In the genomic region with DNA sequence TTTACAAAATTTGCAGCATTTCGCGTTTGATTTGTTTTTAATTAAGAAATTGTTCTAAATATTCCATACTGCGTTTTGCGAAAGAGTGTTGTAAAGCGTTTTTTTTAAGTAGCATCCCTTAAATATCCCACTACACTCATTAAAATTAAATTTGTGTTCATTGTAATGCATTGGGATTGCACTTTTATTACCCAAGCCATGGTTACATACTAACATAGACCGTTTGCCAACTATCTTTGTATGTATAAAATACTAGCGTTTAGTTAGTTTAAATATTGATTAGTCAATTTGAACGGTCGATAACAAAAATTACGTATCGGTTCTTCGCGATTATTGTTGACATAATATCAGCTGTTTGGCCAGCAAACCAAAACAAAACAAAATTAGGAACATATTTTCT, we compare ENCODE assay signal across 5 fruit fly cellular contexts.
TF ChIP-seq lines count a peak whose summit lies in the region.

A gene (minus strand): TSS at position 39 of the 400 bp plus-strand sequence.
A gene (plus strand): TSS at position 203 of the 400 bp plus-strand sequence.

TF ChIP-seq in whole organism, adult, 20 proteins besides CTCF, POLR2A, EP300 and RAD21 (continued from another document):
- peak; percentile 73 for TF ChIP-seq CG7045 (GFP tag; optimal IDR thresholded peaks at IDR 0.05; lab: Kevin White, UChicago)
- peak; percentile 93 for TF ChIP-seq toe (GFP tag; optimal IDR thresholded peaks at IDR 0.05; lab: Kevin White, UChicago)
- peak; percentile 59 for TF ChIP-seq cic (GFP tag; optimal IDR thresholded peaks at IDR 0.05; lab: Kevin White, UChicago)
TF ChIP-seq in whole organism, adult: peak in this region for 19.

TF ChIP-seq in whole organism, embryonic, 481 proteins besides CTCF, POLR2A, EP300 and RAD21 (continued from another document and continues in another):
- TF ChIP-seq Elba2 (GFP tag; optimal IDR thresholded peaks at IDR 0.05; lab: Kevin White, UChicago) (peak; percentile 76), CG10462 (GFP tag; optimal IDR thresholded peaks at IDR 0.05; lab: Kevin White, UChicago) (peak; percentile 61), E2f2 (GFP tag; IDR thresholded peaks at IDR 0.05; lab: Robert Waterston, UW) (peak; percentile 47), disco-r (GFP tag; optimal IDR thresholded peaks at IDR 0.05; lab: Kevin White, UChicago) (peak; percentile 71), E2f1 (GFP tag; IDR thresholded peaks at IDR 0.05; lab: Robert Waterston, UW) (no peak), gro (GFP tag; optimal IDR thresholded peaks at IDR 0.05; lab: Kevin White, UChicago) (peak; percentile 74), CG8359 (GFP tag; optimal IDR thresholded peaks at IDR 0.05; lab: Kevin White, UChicago; ENCODE audit: borderline replicate concordance) (no peak), sug (tag; optimal IDR thresholded peaks at IDR 0.05; lab: Kevin White, UChicago) (peak; percentile 78), Neu2 (GFP tag; optimal IDR thresholded peaks at IDR 0.05; lab: Kevin White, UChicago; ENCODE audit: borderline replicate concordance) (no peak), Poxn (GFP tag; IDR thresholded peaks at IDR 0.05; lab: Robert Waterston, UW) (no peak), Sox102F (GFP tag; optimal IDR thresholded peaks at IDR 0.05; lab: Kevin White, UChicago) (peak; percentile 60), Bgb (GFP tag; IDR thresholded peaks at IDR 0.05; lab: Robert Waterston, UW; ENCODE audit: partially characterized antibody) (peak; percentile 38; the same call in 1 of the 2 replicates), twi (tag; optimal IDR thresholded peaks at IDR 0.05; lab: Kevin White, UChicago) (peak; percentile 35), CG5953 (GFP tag; IDR thresholded peaks at IDR 0.05; lab: Robert Waterston, UW) (no peak), CG18476 (GFP tag; optimal IDR thresholded peaks at IDR 0.05; lab: Kevin White, UChicago) (peak; percentile 82), jing (GFP tag; optimal IDR thresholded peaks at IDR 0.05; lab: Kevin White, UChicago) (no peak), onecut (GFP tag; IDR thresholded peaks at IDR 0.05; lab: Robert Waterston, UW) (peak; percentile 88), gfzf (GFP tag; optimal IDR thresholded peaks at IDR 0.05; lab: Kevin White, UChicago) (peak; percentile 75), CkIIα-i1 (GFP tag; IDR thresholded peaks at IDR 0.05; lab: Robert Waterston, UW) (no peak), fd96Cb (tag; optimal IDR thresholded peaks at IDR 0.05; lab: Kevin White, UChicago) (peak; percentile 42), Side (GFP tag; optimal IDR thresholded peaks at IDR 0.05; lab: Kevin White, UChicago) (peak; percentile 77), rib (GFP tag; IDR thresholded peaks at IDR 0.05; lab: Robert Waterston, UW) (no peak), CG31224 (GFP tag; IDR thresholded peaks at IDR 0.05; lab: Robert Waterston, UW) (no peak), vfl (GFP tag; optimal IDR thresholded peaks at IDR 0.05; lab: Kevin White, UChicago) (peak; percentile 55), CG2712 (tag; optimal IDR thresholded peaks at IDR 0.05; lab: Kevin White, UChicago) (peak; percentile 72), CG12104 (GFP tag; optimal IDR thresholded peaks at IDR 0.05; lab: Kevin White, UChicago) (peak; percentile 39), ro (GFP tag; IDR thresholded peaks at IDR 0.05; lab: Robert Waterston, UW) (no peak), Oli (tag; optimal IDR thresholded peaks at IDR 0.05; lab: Kevin White, UChicago) (peak; percentile 47), CG16813 (GFP tag; IDR thresholded peaks at IDR 0.05; lab: Robert Waterston, UW; ENCODE audit: partially characterized antibody) (no peak), Doc2 (GFP tag; IDR thresholded peaks at IDR 0.05; lab: Robert Waterston, UW) (no peak)

TF ChIP-seq in whole organism, prepupa, 60 proteins besides CTCF, POLR2A, EP300 and RAD21 (continued from another document and continues in another):
- peak; percentile 46 for TF ChIP-seq net (GFP tag; optimal IDR thresholded peaks at IDR 0.05; lab: Kevin White, UChicago)
- peak; percentile 74 for TF ChIP-seq CG31627 (GFP tag; optimal IDR thresholded peaks at IDR 0.05; lab: Kevin White, UChicago)
- TF ChIP-seq CG6163 (GFP tag; IDR thresholded peaks at IDR 0.05; lab: Robert Waterston, UW): peak; percentile 36; the same call in 2 of the 3 replicates
- TF ChIP-seq vri (GFP tag; optimal IDR thresholded peaks at IDR 0.05; lab: Kevin White, UChicago): peak; percentile 93
- TF ChIP-seq fd59A (GFP tag; optimal IDR thresholded peaks at IDR 0.05; lab: Kevin White, UChicago): peak; percentile 41
- peak; percentile 75 for TF ChIP-seq OdsH (GFP tag; optimal IDR thresholded peaks at IDR 0.05; lab: Kevin White, UChicago)
- TF ChIP-seq CG8319 (GFP tag; optimal IDR thresholded peaks at IDR 0.05; lab: Kevin White, UChicago): peak; percentile 42
- TF ChIP-seq CG7368 (GFP tag; optimal IDR thresholded peaks at IDR 0.05; lab: Kevin White, UChicago): peak; percentile 41
- TF ChIP-seq lz (GFP tag; optimal IDR thresholded peaks at IDR 0.05; lab: Kevin White, UChicago): peak; percentile 73
- TF ChIP-seq CG10631 (GFP tag; optimal IDR thresholded peaks at IDR 0.05; lab: Kevin White, UChicago): peak; percentile 78
- peak; percentile 57 for TF ChIP-seq CG11762 (GFP tag; optimal IDR thresholded peaks at IDR 0.05; lab: Kevin White, UChicago; ENCODE audit: insufficient read depth)
- TF ChIP-seq Eip93F (GFP tag; optimal IDR thresholded peaks at IDR 0.05; lab: Kevin White, UChicago): no peak
- no peak for TF ChIP-seq spab (GFP tag; optimal IDR thresholded peaks at IDR 0.05; lab: Kevin White, UChicago)
- no peak for TF ChIP-seq dsx (GFP tag; optimal IDR thresholded peaks at IDR 0.05; lab: Kevin White, UChicago; ENCODE audit: poor library complexity, severe bottlenecking)
- 0 out of 2 replicates have a peak, but pooled peaks have one; percentile 26 for TF ChIP-seq Gug (GFP tag; IDR thresholded peaks at IDR 0.05; lab: Robert Waterston, UW)
- TF ChIP-seq CG6854 (GFP tag; optimal IDR thresholded peaks at IDR 0.05; lab: Kevin White, UChicago): no peak
- TF ChIP-seq Hr39 (GFP tag; optimal IDR thresholded peaks at IDR 0.05; lab: Kevin White, UChicago): peak; percentile 76
- TF ChIP-seq Lpt (GFP tag; optimal IDR thresholded peaks at IDR 0.05; lab: Kevin White, UChicago): no peak
- no peak for TF ChIP-seq Hr38 (GFP tag; optimal IDR thresholded peaks at IDR 0.05; lab: Kevin White, UChicago)
- peak; percentile 72 for TF ChIP-seq Ets21C (GFP tag; optimal IDR thresholded peaks at IDR 0.05; lab: Kevin White, UChicago)
- peak; percentile 47 for TF ChIP-seq CG10669 (GFP tag; optimal IDR thresholded peaks at IDR 0.05; lab: Kevin White, UChicago)
- no peak for TF ChIP-seq CG8119 (GFP tag; IDR thresholded peaks at IDR 0.05; lab: Robert Waterston, UW)
- peak; percentile 72 for TF ChIP-seq topi (GFP tag; optimal IDR thresholded peaks at IDR 0.05; lab: Kevin White, UChicago)
- TF ChIP-seq Blimp-1 (GFP tag; optimal IDR thresholded peaks at IDR 0.05; lab: Kevin White, UChicago): no peak
- peak; percentile 72 for TF ChIP-seq cyc (GFP tag; optimal IDR thresholded peaks at IDR 0.05; lab: Kevin White, UChicago)
- no peak for TF ChIP-seq fd85E (GFP tag; optimal IDR thresholded peaks at IDR 0.05; lab: Kevin White, UChicago)
- TF ChIP-seq CG9139 (GFP tag; optimal IDR thresholded peaks at IDR 0.05; lab: Kevin White, UChicago): no peak
- TF ChIP-seq Eip75B (GFP tag; optimal IDR thresholded peaks at IDR 0.05; lab: Kevin White, UChicago): peak; percentile 81
- TF ChIP-seq salr (GFP tag; optimal IDR thresholded peaks at IDR 0.05; lab: Kevin White, UChicago): no peak
- no peak for TF ChIP-seq CG4318 (GFP tag; optimal IDR thresholded peaks at IDR 0.05; lab: Kevin White, UChicago)
- peak; percentile 77 for TF ChIP-seq Hr4 (GFP tag; optimal IDR thresholded peaks at IDR 0.05; lab: Kevin White, UChicago)

TF ChIP-seq in whole organism, pupa, 21 proteins besides CTCF, POLR2A, EP300 and RAD21 (continued from another document):
- no peak; the same call in 1 of the 2 replicates for TF ChIP-seq Ets98B (GFP tag; IDR thresholded peaks at IDR 0.05; lab: Robert Waterston, UW)

TF ChIP-seq in whole organism, wandering third instar larva, 38 proteins besides CTCF, POLR2A, EP300 and RAD21 (continued from another document):
- TF ChIP-seq usp (GFP tag; optimal IDR thresholded peaks at IDR 0.05; lab: Kevin White, UChicago) (no peak), Rel (GFP tag; optimal IDR thresholded peaks at IDR 0.05; lab: Kevin White, UChicago) (no peak), Rel (tag; optimal IDR thresholded peaks at IDR 0.05; lab: Kevin White, UChicago) (peak; percentile 39), dl (GFP tag; optimal IDR thresholded peaks at IDR 0.05; lab: Kevin White, UChicago; ENCODE audit: insufficient read depth in 1 of 2, partially characterized antibody in 2 of 2) (no peak), Hr83 (GFP tag; optimal IDR thresholded peaks at IDR 0.05; lab: Kevin White, UChicago; ENCODE audit: poor library complexity, severe bottlenecking) (peak; percentile 84), foxo (GFP tag; optimal IDR thresholded peaks at IDR 0.05; lab: Kevin White, UChicago) (peak in 1 of 2 experiments; percentile 82), brk (GFP tag; optimal IDR thresholded peaks at IDR 0.05; lab: Kevin White, UChicago) (no peak), fru (GFP tag; optimal IDR thresholded peaks at IDR 0.05; lab: Kevin White, UChicago) (peak; percentile 70), CG32264 (GFP tag; optimal IDR thresholded peaks at IDR 0.05; lab: Kevin White, UChicago) (peak; percentile 60), Vsx2 (GFP tag; optimal IDR thresholded peaks at IDR 0.05; lab: Kevin White, UChicago; ENCODE audit: partially characterized antibody) (no peak), N (GFP tag; optimal IDR thresholded peaks at IDR 0.05; lab: Kevin White, UChicago) (no peak), Hnf4 (GFP tag; optimal IDR thresholded peaks at IDR 0.05; lab: Kevin White, UChicago) (peak; percentile 91), rgr (GFP tag; optimal IDR thresholded peaks at IDR 0.05; lab: Kevin White, UChicago) (peak; percentile 80), woc (GFP tag; optimal IDR thresholded peaks at IDR 0.05; lab: Kevin White, UChicago) (peak; percentile 41), sv (GFP tag; optimal IDR thresholded peaks at IDR 0.05; lab: Kevin White, UChicago) (peak; percentile 45), Abd-B (GFP tag; optimal IDR thresholded peaks at IDR 0.05; lab: Kevin White, UChicago) (no peak), dmrt93B (GFP tag; optimal IDR thresholded peaks at IDR 0.05; lab: Kevin White, UChicago) (no peak)
TF ChIP-seq in whole organism, wandering third instar larva: peak in this region for 22.
